Fruit fly (Drosophila melanogaster): ENCODE measurements around the gene CkIalpha.

The CkIalpha gene

DNA sequence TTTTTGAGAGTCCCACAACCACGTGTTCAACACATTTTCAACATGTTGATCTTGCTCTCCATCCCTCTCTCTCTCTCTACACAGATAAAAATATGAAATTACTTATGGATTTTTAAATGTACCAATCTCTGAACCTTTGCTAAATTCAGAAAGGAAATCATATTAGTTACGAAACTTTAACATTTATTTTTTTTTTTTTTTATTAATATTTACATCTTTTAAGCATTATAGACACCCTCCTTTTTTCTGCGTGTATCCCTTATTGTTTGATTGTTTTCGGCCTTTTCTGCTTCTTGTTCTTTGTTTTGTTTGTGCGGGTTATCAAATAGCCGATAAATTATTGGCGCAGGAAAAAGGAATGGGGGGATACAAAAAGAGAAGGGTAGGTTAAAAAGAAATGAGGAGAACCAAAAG lies 13.1 kb downstream of the CkIalpha start (continued):
- TF ChIP-seq CG6765 (GFP tag; optimal IDR thresholded peaks at IDR 0.05): peak; percentile 90
- peak; percentile 76 for TF ChIP-seq abd-A (tag; optimal IDR thresholded peaks at IDR 0.05)
- TF ChIP-seq B-H2 (GFP tag; optimal IDR thresholded peaks at IDR 0.05): peak; percentile 97
- TF ChIP-seq H2.0 (GFP tag; IDR thresholded peaks at IDR 0.05): peak; percentile 93
- peak; percentile 89 for TF ChIP-seq esg (GFP tag; conservative IDR thresholded peaks at IDR 0.05)
- TF ChIP-seq CG8944 (GFP tag; optimal IDR thresholded peaks at IDR 0.05): peak; percentile 56
- peak; percentile 68; the same call in 1 of the 3 replicates for TF ChIP-seq z (GFP tag; IDR thresholded peaks at IDR 0.05)
- no peak for TF ChIP-seq cg (GFP tag; optimal IDR thresholded peaks at IDR 0.05)
- no peak for TF ChIP-seq lov (optimal IDR thresholded peaks at IDR 0.05)
- TF ChIP-seq lov (GFP tag; IDR thresholded peaks at IDR 0.05): peak; percentile 94
- peak; percentile 97 for TF ChIP-seq zfh1 (GFP tag; IDR thresholded peaks at IDR 0.05)
- TF ChIP-seq Abd-B (GFP tag; optimal IDR thresholded peaks at IDR 0.05): peak; percentile 95
- TF ChIP-seq CG3847 (GFP tag; IDR thresholded peaks at IDR 0.05): peak; percentile 96
- TF ChIP-seq CG9797 (GFP tag; optimal IDR thresholded peaks at IDR 0.05): peak; percentile 21
- peak; percentile 95 for TF ChIP-seq Fer1 (GFP tag; optimal IDR thresholded peaks at IDR 0.05)
- peak; percentile 94 for TF ChIP-seq stc (GFP tag; IDR thresholded peaks at IDR 0.05)
- peak; percentile 89 for TF ChIP-seq gsb (GFP tag; IDR thresholded peaks at IDR 0.05)
- TF ChIP-seq zf30C (GFP tag; optimal IDR thresholded peaks at IDR 0.05): peak; percentile 99
- TF ChIP-seq Side (GFP tag; optimal IDR thresholded peaks at IDR 0.05): peak; percentile 61
- peak; percentile 67 for TF ChIP-seq Antp (GFP tag; optimal IDR thresholded peaks at IDR 0.05)
- peak; percentile 91 for TF ChIP-seq tio (GFP tag; optimal IDR thresholded peaks at IDR 0.05)
- peak; percentile 97 for TF ChIP-seq slbo (GFP tag; IDR thresholded peaks at IDR 0.05)
- peak; percentile 95 for TF ChIP-seq CG14014 (GFP tag; IDR thresholded peaks at IDR 0.05)
- TF ChIP-seq CG1832 (GFP tag; optimal IDR thresholded peaks at IDR 0.05): no peak
- peak; percentile 96 for TF ChIP-seq trem (tag; optimal IDR thresholded peaks at IDR 0.05)
- 0 out of 2 replicates have a peak, but pooled peaks have one; percentile 52 for TF ChIP-seq aop (GFP tag; IDR thresholded peaks at IDR 0.05)
- peak; percentile 93 for TF ChIP-seq CG10431 (GFP tag; optimal IDR thresholded peaks at IDR 0.05)
- peak; percentile 93 for TF ChIP-seq ac (GFP tag; optimal IDR thresholded peaks at IDR 0.05)
- TF ChIP-seq CG4820 (GFP tag; optimal IDR thresholded peaks at IDR 0.05): peak; percentile 94
- peak; percentile 92 for TF ChIP-seq MTF-1 (GFP tag; optimal IDR thresholded peaks at IDR 0.05; ENCODE audit: borderline replicate concordance)
- TF ChIP-seq CG2712 (tag; optimal IDR thresholded peaks at IDR 0.05): peak; percentile 99
- TF ChIP-seq CG3163 (GFP tag; optimal IDR thresholded peaks at IDR 0.05): peak; percentile 56
- peak; percentile 60 for TF ChIP-seq NC2α (GFP tag; optimal IDR thresholded peaks at IDR 0.05)
- TF ChIP-seq CG7372 (GFP tag; IDR thresholded peaks at IDR 0.05): peak; percentile 95
- peak; percentile 98 for TF ChIP-seq zen (tag; optimal IDR thresholded peaks at IDR 0.05)
- no peak for TF ChIP-seq usp (GFP tag; optimal IDR thresholded peaks at IDR 0.05)
- TF ChIP-seq ewg (GFP tag; optimal IDR thresholded peaks at IDR 0.05): peak; percentile 83
- peak in 1 of 2 experiments; percentile 71 for TF ChIP-seq eve (GFP tag; optimal IDR thresholded peaks at IDR 0.05)
- TF ChIP-seq danr (GFP tag; IDR thresholded peaks at IDR 0.05): peak; percentile 90
- TF ChIP-seq Gug (GFP tag; IDR thresholded peaks at IDR 0.05): peak; percentile 70; the same call in 3 of the 4 replicates
- TF ChIP-seq ems (GFP tag; optimal IDR thresholded peaks at IDR 0.05): peak; percentile 86
- peak; percentile 94 for TF ChIP-seq sug (tag; optimal IDR thresholded peaks at IDR 0.05)
- no peak for TF ChIP-seq hkb (optimal IDR thresholded peaks at IDR 0.05)
- TF ChIP-seq hkb (GFP tag; IDR thresholded peaks at IDR 0.05): peak; percentile 93
- peak; percentile 87 for TF ChIP-seq ssp (GFP tag; IDR thresholded peaks at IDR 0.05)
- TF ChIP-seq CG10366 (GFP tag; IDR thresholded peaks at IDR 0.05): peak; percentile 95
- peak; percentile 84 for TF ChIP-seq kay (GFP tag; optimal IDR thresholded peaks at IDR 0.05)
- peak; percentile 77 for TF ChIP-seq CG2116 (GFP tag; optimal IDR thresholded peaks at IDR 0.05)
- peak; percentile 98 for TF ChIP-seq CG32532 (GFP tag; IDR thresholded peaks at IDR 0.05)
- peak; percentile 84 for TF ChIP-seq da (GFP tag; optimal IDR thresholded peaks at IDR 0.05)
- TF ChIP-seq cato (GFP tag; optimal IDR thresholded peaks at IDR 0.05; ENCODE audit: borderline replicate concordance): peak; percentile 91
- peak; percentile 76 for TF ChIP-seq CG16863 (GFP tag; optimal IDR thresholded peaks at IDR 0.05)

All from whole organism, embryonic.